Worm (Caenorhabditis elegans): Measurements from ENCODE around the gene C02H6.3.

DNA sequence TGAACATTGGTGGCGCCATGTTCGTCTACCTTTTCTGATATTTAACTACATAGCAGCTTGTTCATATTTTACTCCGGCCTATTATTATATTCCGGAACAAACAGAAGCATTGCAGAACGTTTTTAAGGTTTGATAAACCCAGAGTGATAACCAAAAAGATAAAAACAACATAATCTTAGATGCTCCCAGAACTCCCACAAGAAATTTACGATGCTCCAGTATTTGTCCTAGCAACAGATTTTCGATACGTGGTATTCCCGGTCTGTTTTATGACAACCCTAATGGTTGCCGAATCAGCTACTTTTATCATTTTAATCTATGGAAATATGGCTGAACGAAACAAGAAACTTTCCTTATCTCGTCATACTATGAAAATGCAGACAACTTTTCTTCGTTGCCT lies 34.1 kb downstream of the C02H6.3 start:
- TF ChIP-seq zag-1 (tag; optimal IDR thresholded peaks at IDR 0.05) (no peak), nhr-6 (tag; optimal IDR thresholded peaks at IDR 0.05) (no peak), blmp-1 (tag; optimal IDR thresholded peaks at IDR 0.05; ENCODE audit: insufficient read depth) (no peak), fos-1 (tag; optimal IDR thresholded peaks at IDR 0.05) (no peak), lin-39 (tag; optimal IDR thresholded peaks at IDR 0.05) (no peak), nhr-11 (tag; optimal IDR thresholded peaks at IDR 0.05) (no peak), snpc-4 (tag; optimal IDR thresholded peaks at IDR 0.05) (no peak)
